Worm (Caenorhabditis elegans) whole organism, L3 larva: ENCODE measurements around the gene C06E4.2.

Experiments used
- aly-2 ChIP-seq: fragments of 150-350 bp; optimal IDR thresholded peaks from 2 replicates; lab custom pipeline; 2014; ENCODE audit warnings: missing biosample characterization, missing genetic modification characterization
- fkh-10 ChIP-seq: sonication (generic microtip); optimal IDR thresholded peaks from 2 replicates; lab custom pipeline; 2017; ENCODE audit warnings: missing biosample characterization, missing genetic modification reagents, missing genetic modification characterization
- nhr-11 ChIP-seq: fragments of 150-350 bp; optimal IDR thresholded peaks from 2 replicates; lab custom pipeline; 2014; ENCODE audit warnings: missing biosample characterization, missing genetic modification characterization
- nhr-23 ChIP-seq: fragments of 150-350 bp; optimal IDR thresholded peaks from 2 replicates; lab custom pipeline; 2014; ENCODE audit warnings: missing biosample characterization, missing genetic modification reagents, missing genetic modification characterization
- pha-4 ChIP-seq: fragments of 150-350 bp; optimal IDR thresholded peaks from 2 replicates; lab custom pipeline; 2014; ENCODE audit warnings: missing biosample characterization, missing genetic modification reagents, missing genetic modification characterization
- zag-1 ChIP-seq: fragments of 150-350 bp; optimal IDR thresholded peaks from 2 replicates; lab custom pipeline; 2014; ENCODE audit warnings: missing biosample characterization, missing genetic modification characterization

DNA sequence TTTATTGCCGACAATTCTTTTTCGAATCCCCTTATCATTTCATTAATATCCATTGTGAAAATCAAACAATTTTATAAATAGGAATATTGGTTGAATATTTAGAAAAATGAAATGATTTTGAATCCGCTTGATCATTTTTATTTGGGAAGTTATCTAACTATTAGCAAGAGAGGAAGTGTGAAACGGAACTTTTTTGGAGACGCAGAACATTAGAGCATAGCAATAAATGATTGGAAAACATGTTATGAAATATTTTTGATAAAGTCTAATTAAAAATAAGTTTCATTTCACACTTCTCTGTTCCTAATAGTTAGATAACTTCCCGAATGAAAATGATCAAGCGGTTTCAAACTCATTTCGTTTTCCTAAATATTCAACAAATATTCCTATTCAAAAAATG lies 10.7 kb downstream of the C06E4.2 start, which contains the start of gene F42C5.3:
- TF ChIP-seq nhr-23 (tag; lab: Kevin White, UChicago) (no peak), nhr-11 (tag; lab: Kevin White, UChicago) (no peak), zag-1 (tag; lab: Kevin White, UChicago) (no peak), aly-2 (tag; lab: Kevin White, UChicago) (no peak), fkh-10 (GFP tag; lab: Kevin White, UChicago) (no peak), pha-4 (tag; lab: Kevin White, UChicago) (no peak)
